Worm (Caenorhabditis elegans) whole organism, L4 larva: Measurements from ENCODE around the gene pho-13.
A peak's percentile ranks its signal among the peaks of the same experiment; 100 is the strongest.

Experiments
- F26F4.8 ChIP-seq: fragments of 200-800 bp; sonication (Bioruptor generic); conservative IDR thresholded peaks from 2 replicates; pipeline ENCODE4 v1.3.6; 2022; ENCODE audit warnings: missing genetic modification characterization, missing compliant biosample characterization
- Y105C5A.15 ChIP-seq: fragments of 200-800 bp; sonication (Bioruptor generic); IDR thresholded peaks from 2 replicates; pipeline ENCODE4 v1.3.6; 2022; ENCODE audit warnings: missing genetic modification characterization, missing compliant biosample characterization
- ZK337.2 ChIP-seq: fragments of 200-800 bp; sonication (Bioruptor generic); IDR thresholded peaks from 2 replicates; pipeline ENCODE4 v1.3.6; 2022; ENCODE audit warnings: missing genetic modification reagents, missing genetic modification characterization, missing compliant biosample characterization
- ceh-62 ChIP-seq: sonication (generic microtip); optimal IDR thresholded peaks from 2 replicates; lab custom pipeline; 2017; ENCODE audit warnings: missing biosample characterization, missing genetic modification characterization
- daf-16 ChIP-seq, 3 experiments: sonication (generic microtip); optimal IDR thresholded peaks; 2 replicates each; lab custom pipeline; 2016 to 2017; ENCODE audit warnings: missing genetic modification characterization in 3 of 3, missing genetic modification reagents in 3 of 3, mild to moderate bottlenecking in 2 of 3, missing compliant biosample characterization in 2 of 3, missing biosample characterization in 1 of 3, moderate library complexity in 1 of 3
- dmd-6 ChIP-seq: fragments of 200-800 bp; sonication (Bioruptor generic); IDR thresholded peaks from 2 replicates; pipeline ENCODE4 v1.3.6; 2022; ENCODE audit warnings: missing genetic modification reagents, missing genetic modification characterization, missing compliant biosample characterization
- egl-27 ChIP-seq: sonication (generic microtip); optimal IDR thresholded peaks from 3 replicates; lab custom pipeline; 2017; ENCODE audit warnings: missing biosample characterization, missing genetic modification reagents, missing genetic modification characterization
- fkh-10 ChIP-seq: fragments of 150-350 bp; optimal IDR thresholded peaks from 2 replicates; lab custom pipeline; 2014; ENCODE audit warnings: missing biosample characterization, missing genetic modification reagents, missing genetic modification characterization
- gei-8 ChIP-seq: fragments of 200-800 bp; sonication (Bioruptor generic); optimal IDR thresholded peaks from 2 replicates; lab custom pipeline; 2018; ENCODE audit warnings: mild to moderate bottlenecking, missing genetic modification characterization, missing compliant biosample characterization
- hlh-11 ChIP-seq: fragments of 200-800 bp; sonication (Bioruptor generic); optimal IDR thresholded peaks from 2 replicates; lab custom pipeline; 2018; ENCODE audit warnings: mild to moderate bottlenecking, missing genetic modification characterization, missing compliant biosample characterization
- hlh-30 ChIP-seq: sonication (generic microtip); optimal IDR thresholded peaks from 2 replicates; lab custom pipeline; 2017; ENCODE audit warnings: antibody characterized with exemption, mild to moderate bottlenecking, missing genetic modification characterization, missing compliant biosample characterization; ENCODE audit not compliant: insufficient read depth
- lim-7 ChIP-seq: fragments of 200-800 bp; sonication (Bioruptor generic); IDR thresholded peaks from 2 replicates; pipeline ENCODE4 v1.3.6; 2022; ENCODE audit warnings: missing genetic modification characterization, missing compliant biosample characterization
- madf-9 ChIP-seq: fragments of 200-800 bp; sonication (Bioruptor generic); conservative IDR thresholded peaks from 2 replicates; pipeline ENCODE4 v1.3.6; 2022; ENCODE audit warnings: missing genetic modification reagents, missing genetic modification characterization, missing compliant biosample characterization
- mdl-1 ChIP-seq, 2 experiments: fragments of 150-350 bp in 1 of 2; sonication (generic microtip) in 1 of 2; optimal IDR thresholded peaks; 2 replicates each; lab custom pipeline; 2014 to 2017; ENCODE audit warnings: missing biosample characterization in 2 of 2, missing genetic modification characterization in 2 of 2
- mep-1 ChIP-seq: fragments of 150-350 bp; sonication (generic microtip); optimal IDR thresholded peaks from 3 replicates; lab custom pipeline; 2014; ENCODE audit warnings: missing biosample characterization, missing genetic modification characterization
- nhr-11 ChIP-seq: fragments of 150-350 bp; optimal IDR thresholded peaks from 2 replicates; lab custom pipeline; 2014; ENCODE audit warnings: missing biosample characterization, missing genetic modification characterization
- nhr-111 ChIP-seq: fragments of 200-800 bp; sonication (Bioruptor generic); optimal IDR thresholded peaks from 2 replicates; lab custom pipeline; 2018; ENCODE audit warnings: mild to moderate bottlenecking, missing genetic modification characterization, missing compliant biosample characterization
- nhr-237 ChIP-seq: sonication (generic microtip); optimal IDR thresholded peaks from 2 replicates; lab custom pipeline; 2017; ENCODE audit warnings: missing biosample characterization, missing genetic modification characterization
- nhr-28 ChIP-seq: fragments of 150-350 bp; optimal IDR thresholded peaks from 2 replicates; lab custom pipeline; 2014; ENCODE audit warnings: missing biosample characterization, missing genetic modification characterization
- nhr-41 ChIP-seq: fragments of 200-800 bp; sonication (Bioruptor generic); IDR thresholded peaks from 2 replicates; pipeline ENCODE4 v1.3.6; 2022; ENCODE audit warnings: missing genetic modification reagents, missing genetic modification characterization, missing compliant biosample characterization
- nhr-6 ChIP-seq: fragments of 150-350 bp; optimal IDR thresholded peaks from 2 replicates; lab custom pipeline; 2014; ENCODE audit warnings: missing biosample characterization, missing genetic modification characterization
- pha-4 ChIP-seq, 2 experiments: fragments of 150-350 bp in 1 of 2; fragments of 200-800 bp in 1 of 2; sonication (Bioruptor generic) in 1 of 2; IDR thresholded peaks in 1 of 2; optimal IDR thresholded peaks in 1 of 2; 2 replicates each; pipeline versions ENCODE4 v1.3.6 to Lab custom; 2014 to 2022; ENCODE audit warnings: missing genetic modification characterization in 2 of 2, missing genetic modification reagents in 2 of 2, missing biosample characterization in 1 of 2, missing compliant biosample characterization in 1 of 2
- pqm-1 ChIP-seq: sonication (generic microtip); optimal IDR thresholded peaks from 2 replicates; lab custom pipeline; 2017; ENCODE audit warnings: missing biosample characterization, missing genetic modification characterization
- saeg-2 ChIP-seq: fragments of 200-800 bp; sonication (Bioruptor generic); IDR thresholded peaks from 2 replicates; pipeline ENCODE4 v1.3.6; 2022; ENCODE audit warnings: missing genetic modification reagents, missing genetic modification characterization, missing compliant biosample characterization
- sdz-12 ChIP-seq: fragments of 200-800 bp; sonication (Bioruptor generic); optimal IDR thresholded peaks from 2 replicates; lab custom pipeline; 2018; ENCODE audit warnings: mild to moderate bottlenecking, missing genetic modification characterization, missing compliant biosample characterization
- snpc-1.2 ChIP-seq: fragments of 200-800 bp; sonication (Bioruptor generic); IDR thresholded peaks from 2 replicates; pipeline ENCODE4 v1.3.6; 2022; ENCODE audit warnings: missing genetic modification reagents, missing genetic modification characterization, missing compliant biosample characterization
- spr-3 ChIP-seq: fragments of 200-800 bp; sonication (Bioruptor generic); optimal IDR thresholded peaks from 2 replicates; lab custom pipeline; 2018; ENCODE audit warnings: mild to moderate bottlenecking, missing genetic modification characterization, missing compliant biosample characterization
- unc-39 ChIP-seq: sonication (generic microtip); optimal IDR thresholded peaks from 2 replicates; lab custom pipeline; 2017; ENCODE audit warnings: missing biosample characterization, missing genetic modification characterization
- unc-62 ChIP-seq, 3 experiments: fragments of 150-350 bp in 1 of 3; sonication (generic microtip); optimal IDR thresholded peaks in 2 of 3; peaks in 1 of 3; 1 replicate in 1 of 3; 2 replicates in 2 of 3; lab custom pipeline; 2014 to 2017; ENCODE audit warnings: missing biosample characterization in 3 of 3, missing genetic modification characterization in 3 of 3, missing genetic modification reagents in 3 of 3, missing genotype in 1 of 3
- vab-7 ChIP-seq: fragments of 200-800 bp; sonication (Bioruptor generic); IDR thresholded peaks from 2 replicates; pipeline ENCODE4 v1.3.6; 2022; ENCODE audit warnings: missing genetic modification reagents, missing genetic modification characterization, missing compliant biosample characterization
- zfp-2 ChIP-seq: sonication (generic microtip); optimal IDR thresholded peaks from 2 replicates; lab custom pipeline; 2016; ENCODE audit warnings: mild to moderate bottlenecking, missing genetic modification characterization, missing compliant biosample characterization

The pho-13 gene

ce11 chrII:8845932-8846331 is 39.1 kb upstream of the pho-13 start:
- TF ChIP-seq nhr-28 (tag; lab: Kevin White, UChicago) (peak; percentile 62), mdl-1 (tag; optimal IDR thresholded peaks at IDR 0.05; lab: Kevin White, UChicago) (peak in 1 of 2 experiments; percentile 42), Y105C5A.15 (GFP tag; lab: Robert Waterston, UW) (no peak), hlh-11 (tag; lab: Kevin White, UChicago) (peak; percentile 57), lim-7 (GFP tag; lab: Robert Waterston, UW) (no peak), hlh-30 (tag; lab: Kevin White, UChicago) (peak; percentile 47)

ce11 chrII:8845298-8845697 is 38.5 kb upstream of the pho-13 start, which contains the start of gene agxt-1:
Gene agxt-1 (plus strand): TSS chrII:8845598.
- no peak for TF ChIP-seq gei-8 (GFP tag; lab: Kevin White, UChicago)
- TF ChIP-seq unc-39 (tag; lab: Kevin White, UChicago) = no peak
- TF ChIP-seq dmd-6 = no peak
- TF ChIP-seq nhr-28 (tag; lab: Kevin White, UChicago) = no peak
- no peak for TF ChIP-seq pqm-1 (tag; lab: Kevin White, UChicago)

- TF ChIP-seq nhr-11 (tag; lab: Kevin White, UChicago) (peak; percentile 37), nhr-237 (no peak), vab-7 (GFP tag; lab: Robert Waterston, UW) (no peak), Y105C5A.15 (GFP tag; lab: Robert Waterston, UW) (no peak), nhr-28 (tag; lab: Kevin White, UChicago) (no peak), hlh-11 (tag; lab: Kevin White, UChicago) (peak; percentile 52), unc-62 (GFP tag; optimal IDR thresholded peaks at IDR 0.05 in 1 of 2; lab: Kevin White, UChicago) (peak in 1 of 2 experiments; percentile 52), unc-62 (tag; optimal IDR thresholded peaks at IDR 0.05; lab: Kevin White, UChicago) (no peak), daf-16 (GFP tag; optimal IDR thresholded peaks at IDR 0.05; lab: Kevin White, UChicago) (peak in 1 of 2 experiments; percentile 41), daf-16 (tag; optimal IDR thresholded peaks at IDR 0.05; lab: Kevin White, UChicago) (no peak)
Measured at ce11 chrII:8844465-8845126, 37.8 kb upstream of the pho-13 start, which contains the start of gene F46C5.6. Gene F46C5.6 (minus strand): TSS chrII:8844515.

ce11 chrII:8839025-8839424 is 32.2 kb upstream of the pho-13 start, which contains the start of gene F46C5.7:
Gene F46C5.7 (plus strand): TSS chrII:8839325.
- TF ChIP-seq spr-3 (GFP tag; lab: Kevin White, UChicago) (no peak), saeg-2 (no peak), ceh-62 (tag; lab: Kevin White, UChicago) (no peak), egl-27 (tag; lab: Kevin White, UChicago) (no peak), nhr-6 (tag; lab: Kevin White, UChicago) (no peak), madf-9 (GFP tag; lab: Robert Waterston, UW) (no peak), unc-62 (GFP tag; optimal IDR thresholded peaks at IDR 0.05 in 1 of 2; lab: Kevin White, UChicago) (no peak), unc-62 (tag; optimal IDR thresholded peaks at IDR 0.05; lab: Kevin White, UChicago) (no peak), mep-1 (tag; lab: Kevin White, UChicago) (no peak), mdl-1 (tag; optimal IDR thresholded peaks at IDR 0.05; lab: Kevin White, UChicago) (no peak), snpc-1.2 (GFP tag; lab: Robert Waterston, UW) (no peak), pha-4 (GFP tag; IDR thresholded peaks at IDR 0.05; lab: Robert Waterston, UW) (no peak), pha-4 (tag; optimal IDR thresholded peaks at IDR 0.05; lab: Kevin White, UChicago) (no peak), nhr-28 (tag; lab: Kevin White, UChicago) (no peak), nhr-11 (tag; lab: Kevin White, UChicago) (no peak), ZK337.2 (GFP tag; lab: Robert Waterston, UW) (no peak), nhr-41 (GFP tag; lab: Robert Waterston, UW) (no peak), zfp-2 (no peak), pqm-1 (tag; lab: Kevin White, UChicago) (no peak), sdz-12 (GFP tag; lab: Kevin White, UChicago) (no peak)
- TF ChIP-seq, all 104 proteins: peak for 0

ce11 chrII:8835857-8836256 is 29.0 kb upstream of the pho-13 start, which contains the start of gene F46C5.4:
Gene F46C5.4 (plus strand): TSS chrII:8836078.
- TF ChIP-seq nhr-111 (GFP tag; lab: Kevin White, UChicago) = no peak
- TF ChIP-seq F26F4.8 = no peak
- TF ChIP-seq unc-62 (GFP tag; optimal IDR thresholded peaks at IDR 0.05 in 1 of 2; lab: Kevin White, UChicago) = peak in 1 of 2 experiments; percentile 35
- no peak for TF ChIP-seq unc-62 (tag; optimal IDR thresholded peaks at IDR 0.05; lab: Kevin White, UChicago)
- TF ChIP-seq fkh-10 (GFP tag; lab: Kevin White, UChicago) = peak; percentile 76
